Fruit fly (Drosophila melanogaster): ENCODE data around the gene SF2.
A peak's percentile ranks its signal among the peaks of the same experiment; 100 is the strongest.

Gene SF2

DNA sequence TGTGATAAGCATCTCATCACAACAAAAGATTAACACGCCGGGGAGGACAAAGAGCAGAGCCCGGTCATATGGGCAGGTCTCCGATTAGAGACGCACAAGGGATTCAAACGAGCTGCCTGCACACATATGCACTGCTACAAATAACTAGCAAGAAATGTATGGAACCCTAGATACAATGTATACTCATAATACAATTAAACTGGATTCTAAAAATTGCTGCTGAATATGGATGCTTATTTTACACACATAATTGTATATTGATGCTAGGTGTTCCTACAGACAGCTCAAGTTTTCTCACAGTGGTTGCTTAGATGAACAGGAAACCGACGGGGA, 4.8 kb downstream of the SF2 start (continued):
- peak; percentile 74; the same call in 2 of the 3 replicates for TF ChIP-seq ci (GFP tag; IDR thresholded peaks at IDR 0.05)
- peak; percentile 37 for TF ChIP-seq CG3065 (GFP tag; optimal IDR thresholded peaks at IDR 0.05)
- peak; percentile 75 for TF ChIP-seq D (optimal IDR thresholded peaks at IDR 0.05)
- TF ChIP-seq D (GFP tag; optimal IDR thresholded peaks at IDR 0.05), result peak; percentile 70
- no peak for TF ChIP-seq h (optimal IDR thresholded peaks at IDR 0.05)
- peak; percentile 15 for TF ChIP-seq Sry-δ (GFP tag; optimal IDR thresholded peaks at IDR 0.05)
- no peak for TF ChIP-seq CG6654 (GFP tag; optimal IDR thresholded peaks at IDR 0.05)
- peak; percentile 83 for TF ChIP-seq ara (GFP tag; IDR thresholded peaks at IDR 0.05)
- TF ChIP-seq prd (optimal IDR thresholded peaks at IDR 0.05), result no peak
- peak; percentile 90 for TF ChIP-seq prd (GFP tag; IDR thresholded peaks at IDR 0.05)
- peak; percentile 79 for TF ChIP-seq CG8765 (GFP tag; IDR thresholded peaks at IDR 0.05)
- TF ChIP-seq vnd (GFP tag; IDR thresholded peaks at IDR 0.05; ENCODE audit: partially characterized antibody), result no peak
- TF ChIP-seq cas (GFP tag; IDR thresholded peaks at IDR 0.05), result 0 out of 2 replicates have a peak, but pooled peaks have one; percentile 6
- TF ChIP-seq chif (GFP tag; optimal IDR thresholded peaks at IDR 0.05), result peak; percentile 65 to 80
- TF ChIP-seq z (GFP tag; IDR thresholded peaks at IDR 0.05), result peak; percentile 45; the same call in 1 of the 3 replicates
- no peak for TF ChIP-seq CG11456 (GFP tag; IDR thresholded peaks at IDR 0.05)
- no peak for TF ChIP-seq nerfin-1 (tag; optimal IDR thresholded peaks at IDR 0.05)
- TF ChIP-seq ken (GFP tag; IDR thresholded peaks at IDR 0.05), result 0 out of 3 replicates have a peak, but pooled peaks have one; percentile 16
- peak; percentile 98 for TF ChIP-seq zf30C (GFP tag; optimal IDR thresholded peaks at IDR 0.05)
- TF ChIP-seq ab (GFP tag; optimal IDR thresholded peaks at IDR 0.05), result no peak
- TF ChIP-seq CG10274 (GFP tag; optimal IDR thresholded peaks at IDR 0.05), result peak; percentile 31
- TF ChIP-seq sna (GFP tag; IDR thresholded peaks at IDR 0.05; ENCODE audit: partially characterized antibody), result no peak
- TF ChIP-seq ssp (GFP tag; IDR thresholded peaks at IDR 0.05), result peak; percentile 45; the same call in 1 of the 2 replicates
- TF ChIP-seq HHEX (GFP tag; optimal IDR thresholded peaks at IDR 0.05), result peak; percentile 20
- 0 out of 2 replicates have a peak, but pooled peaks have one; percentile 30 for TF ChIP-seq sob (GFP tag; IDR thresholded peaks at IDR 0.05)
- no peak for TF ChIP-seq CG9797 (GFP tag; optimal IDR thresholded peaks at IDR 0.05)
- peak; percentile 82 for TF ChIP-seq zfh1 (GFP tag; IDR thresholded peaks at IDR 0.05)
- TF ChIP-seq hb (GFP tag; IDR thresholded peaks at IDR 0.05; ENCODE audit: partially characterized antibody), result no peak
- peak; percentile 23; the same call in 2 of the 4 replicates for TF ChIP-seq Gug (GFP tag; IDR thresholded peaks at IDR 0.05)
- TF ChIP-seq CG1529 (GFP tag; optimal IDR thresholded peaks at IDR 0.05), result peak; percentile 2
- TF ChIP-seq Doc2 (GFP tag; IDR thresholded peaks at IDR 0.05), result no peak
- no peak for TF ChIP-seq B-H2 (GFP tag; optimal IDR thresholded peaks at IDR 0.05)
- TF ChIP-seq CrebB (tag; optimal IDR thresholded peaks at IDR 0.05), result no peak
- no peak for TF ChIP-seq sens-2 (GFP tag; IDR thresholded peaks at IDR 0.05)
- TF ChIP-seq CG31224 (GFP tag; IDR thresholded peaks at IDR 0.05), result no peak
- TF ChIP-seq NC2α (GFP tag; optimal IDR thresholded peaks at IDR 0.05), result no peak
- no peak for TF ChIP-seq so (GFP tag; IDR thresholded peaks at IDR 0.05)
- no peak for TF ChIP-seq p53 (GFP tag; optimal IDR thresholded peaks at IDR 0.05)
- peak; percentile 76 for TF ChIP-seq CG12391 (tag; optimal IDR thresholded peaks at IDR 0.05)
- peak; percentile 72 for TF ChIP-seq CG6254 (GFP tag; optimal IDR thresholded peaks at IDR 0.05)
- TF ChIP-seq Fer2 (tag; optimal IDR thresholded peaks at IDR 0.05), result no peak
- TF ChIP-seq dimm (GFP tag; IDR thresholded peaks at IDR 0.05), result no peak
- TF ChIP-seq CG10366 (GFP tag; IDR thresholded peaks at IDR 0.05), result peak; percentile 50
- no peak for TF ChIP-seq tap (tag; optimal IDR thresholded peaks at IDR 0.05)
- peak; percentile 76 for TF ChIP-seq Kr (GFP tag; optimal IDR thresholded peaks at IDR 0.05)
- no peak for TF ChIP-seq CG12659 (GFP tag; optimal IDR thresholded peaks at IDR 0.05)
- no peak for TF ChIP-seq cwo (GFP tag; optimal IDR thresholded peaks at IDR 0.05)
- no peak for TF ChIP-seq CG9437 (GFP tag; optimal IDR thresholded peaks at IDR 0.05)
- TF ChIP-seq CG8290 (GFP tag; optimal IDR thresholded peaks at IDR 0.05), result peak; percentile 68
- TF ChIP-seq CG8290 (tag; optimal IDR thresholded peaks at IDR 0.05), result no peak
- TF ChIP-seq Hsf (GFP tag; optimal IDR thresholded peaks at IDR 0.05), result peak; percentile 46
- TF ChIP-seq Scr (GFP tag; IDR thresholded peaks at IDR 0.05; ENCODE audit: partially characterized antibody), result no peak
- TF ChIP-seq crp (GFP tag; optimal IDR thresholded peaks at IDR 0.05), result no peak
